Fruit fly (Drosophila melanogaster) whole organism, embryonic: ENCODE measurements around the gene CG14657.

ENCODE experiments used
- Atf3 ChIP-seq: fragments of 200-800 bp; sonication (Bioruptor generic); optimal IDR thresholded peaks from 3 replicates; lab custom pipeline; 2016; ENCODE audit warnings: missing biosample characterization, missing genetic modification characterization
- Bdp1 ChIP-seq: fragments of 200-800 bp; sonication (Bioruptor generic); optimal IDR thresholded peaks from 3 replicates; lab custom pipeline; 2016; ENCODE audit warnings: missing biosample characterization, missing genetic modification characterization
- BtbVII ChIP-seq: fragments of 200-800 bp; sonication (Bioruptor generic); optimal IDR thresholded peaks from 3 replicates; lab custom pipeline; 2017; ENCODE audit warnings: missing biosample characterization, mild to moderate bottlenecking, missing genetic modification characterization
- CG1024 ChIP-seq: fragments of 200-800 bp; sonication (Bioruptor generic); IDR thresholded peaks from 2 replicates; pipeline ENCODE4 v1.3.6; 2022; ENCODE audit warnings: missing biosample characterization, missing genetic modification characterization
- CG10274 ChIP-seq: fragments of 200-800 bp; sonication (Bioruptor generic); optimal IDR thresholded peaks from 3 replicates; lab custom pipeline; 2017; ENCODE audit warnings: missing biosample characterization, mild to moderate bottlenecking, missing genetic modification characterization
- CG12391 ChIP-seq: fragments of 200-800 bp; sonication (Bioruptor generic); optimal IDR thresholded peaks from 3 replicates; lab custom pipeline; 2018; ENCODE audit warnings: missing biosample characterization, mild to moderate bottlenecking, missing genetic modification characterization, moderate library complexity
- CG12942 ChIP-seq: fragments of 200-800 bp; sonication (Bioruptor generic); optimal IDR thresholded peaks from 3 replicates; lab custom pipeline; 2016; ENCODE audit warnings: missing biosample characterization, missing genetic modification characterization
- CG1602 ChIP-seq: fragments of 200-800 bp; sonication (Bioruptor generic); optimal IDR thresholded peaks from 3 replicates; lab custom pipeline; 2016; ENCODE audit warnings: missing biosample characterization, missing genetic modification characterization
- CG16863 ChIP-seq: fragments of 200-800 bp; sonication (Bioruptor generic); optimal IDR thresholded peaks from 3 replicates; lab custom pipeline; 2016; ENCODE audit warnings: missing biosample characterization, missing genetic modification characterization
- CG17361 ChIP-seq: fragments of 200-800 bp; sonication (Bioruptor generic); IDR thresholded peaks from 3 replicates; pipeline ENCODE4 v1.3.6; 2022; ENCODE audit warnings: missing biosample characterization, missing genetic modification characterization
- CG2116 ChIP-seq: fragments of 200-800 bp; sonication (Bioruptor generic); optimal IDR thresholded peaks from 3 replicates; lab custom pipeline; 2018; ENCODE audit warnings: missing biosample characterization, mild to moderate bottlenecking, missing genetic modification characterization
- CG2678 ChIP-seq: fragments of 200-800 bp; sonication (Bioruptor generic); optimal IDR thresholded peaks from 3 replicates; lab custom pipeline; 2019; ENCODE audit warnings: missing biosample characterization, mild to moderate bottlenecking, missing genetic modification characterization, moderate library complexity
- CG2875 ChIP-seq: fragments of 200-800 bp; sonication (Bioruptor generic); optimal IDR thresholded peaks from 2 replicates; lab custom pipeline; 2017; ENCODE audit warnings: missing biosample characterization, mild to moderate bottlenecking, missing genetic modification characterization, missing genetic modification reagents
- CG33213 ChIP-seq: fragments of 200-800 bp; sonication (Bioruptor generic); optimal IDR thresholded peaks from 3 replicates; lab custom pipeline; 2016; ENCODE audit warnings: missing biosample characterization, missing genetic modification characterization
- CG3847 ChIP-seq: fragments of 200-800 bp; sonication (Bioruptor generic); IDR thresholded peaks from 2 replicates; pipeline ENCODE4 v1.3.6; 2022; ENCODE audit warnings: missing biosample characterization, missing genetic modification characterization
- CG4820 ChIP-seq: fragments of 200-800 bp; sonication (Bioruptor generic); optimal IDR thresholded peaks from 3 replicates; lab custom pipeline; 2016; ENCODE audit warnings: missing biosample characterization, missing genetic modification characterization
- CG5245 ChIP-seq: fragments of 200-800 bp; sonication (Bioruptor generic); optimal IDR thresholded peaks from 3 replicates; lab custom pipeline; 2016; ENCODE audit warnings: missing biosample characterization, missing genetic modification characterization
- CG5953 ChIP-seq: fragments of 200-800 bp; sonication (Bioruptor generic); IDR thresholded peaks from 2 replicates; pipeline ENCODE4 v1.3.6; 2022; ENCODE audit warnings: missing biosample characterization, missing genetic modification characterization
- CG6254 ChIP-seq: fragments of 200-800 bp; sonication (Bioruptor generic); optimal IDR thresholded peaks from 3 replicates; lab custom pipeline; 2017; ENCODE audit warnings: mild to moderate bottlenecking, missing biosample characterization, missing genetic modification reagents, missing genetic modification characterization
- CG7271 ChIP-seq: fragments of 200-800 bp; sonication (Bioruptor generic); optimal IDR thresholded peaks from 2 replicates; lab custom pipeline; 2018; ENCODE audit warnings: missing biosample characterization, mild to moderate bottlenecking, missing genetic modification characterization, moderate library complexity
- CG7357 ChIP-seq: fragments of 200-800 bp; sonication (Bioruptor generic); IDR thresholded peaks from 3 replicates; pipeline ENCODE4 v1.3.6; 2022; ENCODE audit warnings: missing biosample characterization, missing genetic modification characterization
- CG7963 ChIP-seq: fragments of 200-800 bp; sonication (Bioruptor generic); IDR thresholded peaks from 3 replicates; pipeline ENCODE4 v1.3.6; 2022; ENCODE audit warnings: missing biosample characterization, missing genetic modification characterization; ENCODE audit not compliant: partially characterized antibody
- CG8388 ChIP-seq: fragments of 200-800 bp; sonication (Bioruptor generic); optimal IDR thresholded peaks from 2 replicates; lab custom pipeline; 2019; ENCODE audit warnings: missing biosample characterization, mild to moderate bottlenecking, missing genetic modification characterization, moderate library complexity
- CG8765 ChIP-seq: fragments of 200-800 bp; sonication (Bioruptor generic); IDR thresholded peaks from 2 replicates; pipeline ENCODE4 v1.3.6; 2022; ENCODE audit warnings: missing biosample characterization, missing genetic modification characterization
- CG8944 ChIP-seq: fragments of 200-800 bp; sonication (Bioruptor generic); optimal IDR thresholded peaks from 3 replicates; lab custom pipeline; 2016; ENCODE audit warnings: missing biosample characterization, missing genetic modification characterization
- CG9437 ChIP-seq: fragments of 200-800 bp; sonication (Bioruptor generic); optimal IDR thresholded peaks from 2 replicates; lab custom pipeline; 2018; ENCODE audit warnings: missing biosample characterization, mild to moderate bottlenecking, missing genetic modification characterization
- CG9797 ChIP-seq: fragments of 200-800 bp; sonication (Bioruptor generic); optimal IDR thresholded peaks from 3 replicates; lab custom pipeline; 2018; ENCODE audit warnings: missing biosample characterization, mild to moderate bottlenecking, missing genetic modification characterization
- Dek ChIP-seq: fragments of 200-800 bp; sonication (Bioruptor generic); optimal IDR thresholded peaks from 3 replicates; lab custom pipeline; 2019; ENCODE audit warnings: missing biosample characterization, mild to moderate bottlenecking, missing genetic modification characterization, moderate library complexity
- GATAe ChIP-seq: fragments of 200-800 bp; sonication (Bioruptor generic); conservative IDR thresholded peaks from 2 replicates; pipeline ENCODE4 v1.3.6; 2022; ENCODE audit warnings: missing biosample characterization, missing genetic modification characterization
- Kr ChIP-seq: fragments of 200-800 bp; sonication (Bioruptor generic); optimal IDR thresholded peaks from 2 replicates; lab custom pipeline; 2017; ENCODE audit warnings: missing biosample characterization, mild to moderate bottlenecking, missing genetic modification characterization
- Lim3 ChIP-seq: fragments of 200-800 bp; sonication (Bioruptor generic); IDR thresholded peaks from 2 replicates; pipeline ENCODE4 v1.3.6; 2022; ENCODE audit warnings: missing biosample characterization, missing genetic modification characterization
- Meics ChIP-seq: fragments of 200-800 bp; sonication (Bioruptor generic); optimal IDR thresholded peaks from 2 replicates; lab custom pipeline; 2017; ENCODE audit warnings: missing biosample characterization, mild to moderate bottlenecking, missing genetic modification characterization
- al ChIP-seq: fragments of 200-800 bp; sonication (Bioruptor generic); IDR thresholded peaks from 2 replicates; pipeline ENCODE4 v1.3.6; 2022; ENCODE audit warnings: missing biosample characterization, missing genetic modification characterization
- br ChIP-seq: fragments of >200 bp; optimal IDR thresholded peaks from 2 replicates; lab custom pipeline; 2017
- cad ChIP-seq: fragments of >200 bp; optimal IDR thresholded peaks from 2 replicates; lab custom pipeline; 2017; ENCODE audit warnings: missing biosample characterization, missing genetic modification characterization
- cas ChIP-seq: fragments of 200-800 bp; sonication (Bioruptor generic); IDR thresholded peaks from 2 replicates; pipeline ENCODE4 v1.3.6; 2022; ENCODE audit warnings: missing biosample characterization, missing genetic modification characterization
- chm ChIP-seq: fragments of 200-800 bp; sonication (Bioruptor generic); IDR thresholded peaks from 2 replicates; pipeline ENCODE4 v1.3.6; 2022; ENCODE audit warnings: missing biosample characterization, missing genetic modification characterization
- fd96Cb ChIP-seq: fragments of 200-800 bp; sonication (Bioruptor generic); optimal IDR thresholded peaks from 2 replicates; lab custom pipeline; 2018; ENCODE audit warnings: missing biosample characterization, mild to moderate bottlenecking, missing genetic modification characterization, moderate library complexity
- knrl ChIP-seq: fragments of 200-800 bp; sonication (Bioruptor generic); IDR thresholded peaks from 3 replicates; pipeline ENCODE4 v1.3.6; 2022; ENCODE audit warnings: missing biosample characterization, missing genetic modification characterization; ENCODE audit not compliant: partially characterized antibody
- lab ChIP-seq: fragments of 200-800 bp; sonication (Bioruptor generic); optimal IDR thresholded peaks from 3 replicates; lab custom pipeline; 2017; ENCODE audit warnings: missing biosample characterization, missing genetic modification characterization, mild to moderate bottlenecking, moderate library complexity, missing genetic modification reagents
- mirr ChIP-seq: fragments of 200-800 bp; sonication (Bioruptor generic); optimal IDR thresholded peaks from 3 replicates; lab custom pipeline; 2018; ENCODE audit warnings: missing biosample characterization, mild to moderate bottlenecking, missing genetic modification characterization
- nerfin-1 ChIP-seq: fragments of 200-800 bp; sonication (Bioruptor generic); optimal IDR thresholded peaks from 3 replicates; lab custom pipeline; 2019; ENCODE audit warnings: missing biosample characterization, mild to moderate bottlenecking, missing genetic modification characterization, moderate library complexity
- org-1 ChIP-seq: fragments of 200-800 bp; sonication (Bioruptor generic); optimal IDR thresholded peaks from 2 replicates; lab custom pipeline; 2017; ENCODE audit warnings: missing biosample characterization, missing genetic modification characterization
- pfk ChIP-seq: fragments of 200-800 bp; sonication (Bioruptor generic); optimal IDR thresholded peaks from 2 replicates; lab custom pipeline; 2018; ENCODE audit warnings: missing biosample characterization, mild to moderate bottlenecking, missing genetic modification characterization, moderate library complexity
- phol ChIP-seq: fragments of 200-800 bp; sonication (Bioruptor generic); optimal IDR thresholded peaks from 3 replicates; lab custom pipeline; 2018; ENCODE audit warnings: missing biosample characterization, mild to moderate bottlenecking, missing genetic modification characterization, moderate library complexity
- repo ChIP-seq: fragments of 200-800 bp; sonication (Bioruptor generic); optimal IDR thresholded peaks from 2 replicates; lab custom pipeline; 2016; ENCODE audit warnings: missing biosample characterization, missing genetic modification characterization
- row ChIP-seq: fragments of 200-800 bp; sonication (Bioruptor generic); IDR thresholded peaks from 3 replicates; pipeline ENCODE4 v1.3.6; 2022; ENCODE audit warnings: missing biosample characterization, missing genetic modification characterization
- sqz ChIP-seq: fragments of 200-800 bp; sonication (Bioruptor generic); optimal IDR thresholded peaks from 3 replicates; lab custom pipeline; 2018; ENCODE audit warnings: missing biosample characterization, mild to moderate bottlenecking, missing genetic modification characterization
- tna ChIP-seq: fragments of 200-800 bp; sonication (Bioruptor generic); IDR thresholded peaks from 2 replicates; pipeline ENCODE4 v1.3.6; 2022; ENCODE audit warnings: missing biosample characterization, missing genetic modification characterization; ENCODE audit not compliant: partially characterized antibody
- ttk ChIP-seq: fragments of 200-800 bp; sonication (Bioruptor generic); IDR thresholded peaks from 2 replicates; pipeline ENCODE4 v2.1.2; 2022; ENCODE audit warnings: missing biosample characterization, missing genetic modification characterization
- tx ChIP-seq: fragments of 200-800 bp; sonication (Bioruptor generic); optimal IDR thresholded peaks from 2 replicates; lab custom pipeline; 2016; ENCODE audit warnings: missing biosample characterization, missing genetic modification characterization
- vnd ChIP-seq: fragments of 200-800 bp; sonication (Bioruptor generic); IDR thresholded peaks from 3 replicates; pipeline ENCODE4 v1.3.6; 2022; ENCODE audit warnings: missing biosample characterization, missing genetic modification characterization; ENCODE audit not compliant: partially characterized antibody

The CG14657 gene

dm6 chr3R:4846787-4847186, 25.6 kb upstream of the CG14657 start (continued):
- TF ChIP-seq CG33213 (GFP tag; lab: Kevin White, UChicago), result no peak
- no peak for TF ChIP-seq Lim3 (GFP tag; lab: Robert Waterston, UW)
- TF ChIP-seq CG4820 (GFP tag; lab: Kevin White, UChicago), result peak; percentile 7
- no peak for TF ChIP-seq CG2116 (GFP tag; lab: Kevin White, UChicago)
- TF ChIP-seq CG6254 (GFP tag; lab: Kevin White, UChicago), result no peak
- TF ChIP-seq CG2875 (GFP tag; lab: Kevin White, UChicago), result peak; percentile 37
- TF ChIP-seq CG7271 (tag; lab: Kevin White, UChicago), result no peak
- no peak for TF ChIP-seq Dek (tag; lab: Kevin White, UChicago)
- peak; percentile 8; the same call in 1 of the 2 replicates for TF ChIP-seq CG3847 (GFP tag; lab: Robert Waterston, UW)
- TF ChIP-seq CG5953 (GFP tag; lab: Robert Waterston, UW), result no peak
- no peak for TF ChIP-seq CG2678 (tag; lab: Kevin White, UChicago)
- no peak for TF ChIP-seq CG7357 (GFP tag; lab: Robert Waterston, UW)
- no peak for TF ChIP-seq CG12942 (GFP tag; lab: Kevin White, UChicago)
- no peak for TF ChIP-seq CG8944 (GFP tag; lab: Kevin White, UChicago)
- peak; percentile 10 for TF ChIP-seq CG9437 (GFP tag; lab: Kevin White, UChicago)
- no peak for TF ChIP-seq br
- peak; percentile 73 for TF ChIP-seq phol (tag; lab: Kevin White, UChicago)
- no peak for TF ChIP-seq BtbVII
- no peak for TF ChIP-seq pfk
- no peak for TF ChIP-seq GATAe (GFP tag; lab: Robert Waterston, UW)
- no peak for TF ChIP-seq ttk (GFP tag; lab: Robert Waterston, UW)
- TF ChIP-seq mirr, result no peak
- no peak for TF ChIP-seq lab (GFP tag; lab: Kevin White, UChicago)
- TF ChIP-seq vnd (GFP tag; lab: Robert Waterston, UW), result no peak
- TF ChIP-seq CG8765 (GFP tag; lab: Robert Waterston, UW), result no peak
- TF ChIP-seq sqz (GFP tag; lab: Kevin White, UChicago), result no peak
- no peak for TF ChIP-seq repo (GFP tag; lab: Kevin White, UChicago)
- no peak for TF ChIP-seq al (GFP tag; lab: Robert Waterston, UW)
- TF ChIP-seq CG10274 (GFP tag; lab: Kevin White, UChicago), result peak; percentile 55
- TF ChIP-seq CG1024 (GFP tag; lab: Robert Waterston, UW), result no peak
- no peak for TF ChIP-seq CG7963 (GFP tag; lab: Robert Waterston, UW)
- no peak for TF ChIP-seq knrl (GFP tag; lab: Robert Waterston, UW)
- no peak for TF ChIP-seq cad (GFP tag; lab: Kevin White, UChicago)
- no peak for TF ChIP-seq Atf3 (GFP tag; lab: Kevin White, UChicago)
- peak; percentile 48 for TF ChIP-seq CG8388 (GFP tag; lab: Kevin White, UChicago)
- TF ChIP-seq CG17361 (GFP tag; lab: Robert Waterston, UW), result peak; percentile 69
- no peak for TF ChIP-seq CG5245 (GFP tag; lab: Kevin White, UChicago)
- no peak for TF ChIP-seq CG9797
- TF ChIP-seq CG12391 (tag; lab: Kevin White, UChicago), result no peak
- TF ChIP-seq chm, result peak; percentile 56; the same call in 1 of the 2 replicates
- no peak for TF ChIP-seq Bdp1
- TF ChIP-seq CG1602 (GFP tag; lab: Kevin White, UChicago), result peak; percentile 24
- TF ChIP-seq Meics (GFP tag; lab: Kevin White, UChicago), result no peak
- TF ChIP-seq tx (GFP tag; lab: Kevin White, UChicago), result no peak
- peak; percentile 60 for TF ChIP-seq fd96Cb (tag; lab: Kevin White, UChicago)
- TF ChIP-seq cas (GFP tag; lab: Robert Waterston, UW), result no peak
- peak; percentile 68 for TF ChIP-seq row (GFP tag; lab: Robert Waterston, UW)
- TF ChIP-seq Kr (GFP tag; lab: Kevin White, UChicago), result peak; percentile 14
- TF ChIP-seq org-1 (GFP tag; lab: Kevin White, UChicago), result no peak
- peak; percentile 1 for TF ChIP-seq nerfin-1
- TF ChIP-seq CG16863 (GFP tag; lab: Kevin White, UChicago), result peak; percentile 23
- no peak for TF ChIP-seq tna (GFP tag; lab: Robert Waterston, UW)
